Fruit fly (Drosophila melanogaster): Measurements from ENCODE around the gene Ddrgk1.

The Ddrgk1 gene

DNA sequence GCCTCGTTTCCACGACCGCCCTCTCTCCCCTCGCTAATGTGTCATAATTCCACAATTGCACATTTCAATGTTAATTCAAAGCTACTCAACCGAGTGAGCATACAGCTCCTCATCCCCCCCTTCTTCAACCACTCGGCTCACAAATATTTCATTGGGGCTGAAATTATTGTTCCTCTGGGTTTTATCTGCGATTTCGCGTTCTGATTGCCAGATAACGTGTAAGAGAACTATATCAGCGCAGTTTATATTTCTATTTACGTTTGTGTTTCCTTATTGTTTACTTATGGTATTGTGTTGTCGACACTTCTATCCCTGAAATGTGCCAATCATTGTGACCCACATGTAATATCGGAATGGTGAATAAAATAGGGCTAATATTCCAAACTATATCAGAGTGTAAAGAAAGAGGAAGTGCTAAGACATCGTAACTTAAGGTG lies 8.1 kb upstream of the Ddrgk1 start (continued):
- TF ChIP-seq Trl (optimal IDR thresholded peaks at IDR 0.05): peak in 1 of 2 experiments; percentile 10
- TF ChIP-seq Trl (GFP tag; optimal IDR thresholded peaks at IDR 0.05): no peak
- TF ChIP-seq inv (GFP tag; IDR thresholded peaks at IDR 0.05; ENCODE audit: partially characterized antibody): no peak
- TF ChIP-seq Sin3A (optimal IDR thresholded peaks at IDR 0.05): no peak
- TF ChIP-seq grn (GFP tag; optimal IDR thresholded peaks at IDR 0.05): peak; percentile 98
- TF ChIP-seq sd (tag; optimal IDR thresholded peaks at IDR 0.05): peak; percentile 92
- TF ChIP-seq p53 (GFP tag; optimal IDR thresholded peaks at IDR 0.05): no peak
- TF ChIP-seq Nf-YA (GFP tag; IDR thresholded peaks at IDR 0.05): no peak
- no peak for TF ChIP-seq CG13287 (GFP tag; IDR thresholded peaks at IDR 0.05; ENCODE audit: partially characterized antibody)
- no peak for TF ChIP-seq tx (GFP tag; optimal IDR thresholded peaks at IDR 0.05)
- TF ChIP-seq CG18599 (GFP tag; optimal IDR thresholded peaks at IDR 0.05): no peak
- TF ChIP-seq CG15601 (tag; optimal IDR thresholded peaks at IDR 0.05): no peak
- no peak for TF ChIP-seq Scr (GFP tag; IDR thresholded peaks at IDR 0.05; ENCODE audit: partially characterized antibody)
- TF ChIP-seq oc (tag; optimal IDR thresholded peaks at IDR 0.05): no peak
- no peak for TF ChIP-seq Gsc (GFP tag; IDR thresholded peaks at IDR 0.05)
- TF ChIP-seq CG16779 (GFP tag; IDR thresholded peaks at IDR 0.05): no peak
- TF ChIP-seq Vsx1 (GFP tag; optimal IDR thresholded peaks at IDR 0.05): peak; percentile 24
- TF ChIP-seq CG6854 (GFP tag; optimal IDR thresholded peaks at IDR 0.05): no peak
- no peak for TF ChIP-seq ato (GFP tag; IDR thresholded peaks at IDR 0.05; ENCODE audit: partially characterized antibody)
- TF ChIP-seq Tbp (GFP tag; optimal IDR thresholded peaks at IDR 0.05): no peak
- no peak for TF ChIP-seq Dfd (GFP tag; optimal IDR thresholded peaks at IDR 0.05)
- TF ChIP-seq crol (GFP tag; IDR thresholded peaks at IDR 0.05): peak; percentile 91
- TF ChIP-seq CG9437 (GFP tag; optimal IDR thresholded peaks at IDR 0.05): no peak
- TF ChIP-seq chn (GFP tag; optimal IDR thresholded peaks at IDR 0.05): no peak
- TF ChIP-seq croc (GFP tag; conservative IDR thresholded peaks at IDR 0.05): no peak
- no peak for TF ChIP-seq Dll (GFP tag; IDR thresholded peaks at IDR 0.05; ENCODE audit: partially characterized antibody)
- no peak for TF ChIP-seq gem (tag; optimal IDR thresholded peaks at IDR 0.05)
- peak; percentile 27; the same call in 1 of the 2 replicates for TF ChIP-seq tna (GFP tag; IDR thresholded peaks at IDR 0.05; ENCODE audit: partially characterized antibody)
- TF ChIP-seq tgo (GFP tag; IDR thresholded peaks at IDR 0.05): no peak
- TF ChIP-seq pros (GFP tag; optimal IDR thresholded peaks at IDR 0.05): no peak
- TF ChIP-seq pfk (GFP tag; optimal IDR thresholded peaks at IDR 0.05): peak; percentile 16
- no peak for TF ChIP-seq ems (GFP tag; optimal IDR thresholded peaks at IDR 0.05)
- TF ChIP-seq tap (tag; optimal IDR thresholded peaks at IDR 0.05): no peak
- no peak for TF ChIP-seq Oli (tag; optimal IDR thresholded peaks at IDR 0.05)
- TF ChIP-seq tup (GFP tag; optimal IDR thresholded peaks at IDR 0.05): no peak
- no peak for TF ChIP-seq slp2 (GFP tag; optimal IDR thresholded peaks at IDR 0.05)
- TF ChIP-seq CG16863 (GFP tag; optimal IDR thresholded peaks at IDR 0.05): no peak
- TF ChIP-seq CG32532 (GFP tag; IDR thresholded peaks at IDR 0.05): no peak
- no peak for TF ChIP-seq NK7.1 (GFP tag; optimal IDR thresholded peaks at IDR 0.05)
- peak; percentile 85 for TF ChIP-seq mirr (GFP tag; optimal IDR thresholded peaks at IDR 0.05)
- no peak for TF ChIP-seq Usf (GFP tag; optimal IDR thresholded peaks at IDR 0.05)
- no peak for TF ChIP-seq D (optimal IDR thresholded peaks at IDR 0.05)
- TF ChIP-seq D (GFP tag; optimal IDR thresholded peaks at IDR 0.05): no peak
- no peak for TF ChIP-seq CG7271 (tag; optimal IDR thresholded peaks at IDR 0.05)
- TF ChIP-seq zen2 (GFP tag; IDR thresholded peaks at IDR 0.05; ENCODE audit: partially characterized antibody): no peak
- no peak for TF ChIP-seq CG3995 (GFP tag; optimal IDR thresholded peaks at IDR 0.05)
- no peak for TF ChIP-seq Dbx (GFP tag; IDR thresholded peaks at IDR 0.05)
- no peak for TF ChIP-seq kni (GFP tag; optimal IDR thresholded peaks at IDR 0.05)
- no peak for TF ChIP-seq Mrtf (GFP tag; IDR thresholded peaks at IDR 0.05)
- no peak for TF ChIP-seq CG10959 (GFP tag; IDR thresholded peaks at IDR 0.05)
- no peak for TF ChIP-seq CG17359 (tag; optimal IDR thresholded peaks at IDR 0.05)
- TF ChIP-seq hbn (GFP tag; IDR thresholded peaks at IDR 0.05; ENCODE audit: partially characterized antibody): no peak
